Fruit fly (Drosophila melanogaster) whole organism, prepupa: ENCODE results near the gene MESR3.
A peak's percentile ranks its signal among the peaks of the same experiment; 100 is the strongest.

Source experiments
- Blimp-1 ChIP-seq: fragments of 200-800 bp; sonication (Bioruptor generic); optimal IDR thresholded peaks from 3 replicates; lab custom pipeline; 2017; ENCODE audit warnings: missing biosample characterization, missing genetic modification characterization, mild to moderate bottlenecking, moderate library complexity, missing genetic modification reagents
- CG10669 ChIP-seq: fragments of 200-800 bp; sonication (Bioruptor generic); optimal IDR thresholded peaks from 3 replicates; lab custom pipeline; 2018; ENCODE audit warnings: missing biosample characterization, mild to moderate bottlenecking, missing genetic modification characterization, moderate library complexity
- CG11294 ChIP-seq: fragments of 200-800 bp; sonication (Bioruptor generic); IDR thresholded peaks from 2 replicates; pipeline ENCODE4 v1.3.6; 2022; ENCODE audit warnings: missing biosample characterization, missing genetic modification characterization
- CG11762 ChIP-seq: fragments of 200-800 bp; sonication (Bioruptor generic); optimal IDR thresholded peaks from 3 replicates; lab custom pipeline; 2016; ENCODE audit warnings: missing biosample characterization, missing genetic modification characterization; ENCODE audit not compliant: insufficient read depth
- CG11902 ChIP-seq: fragments of 200-800 bp; sonication (Bioruptor generic); optimal IDR thresholded peaks from 3 replicates; lab custom pipeline; 2016; ENCODE audit warnings: missing biosample characterization, missing genetic modification characterization
- CG1621 ChIP-seq: fragments of 200-800 bp; sonication (Bioruptor generic); optimal IDR thresholded peaks from 3 replicates; lab custom pipeline; 2018; ENCODE audit warnings: missing biosample characterization, mild to moderate bottlenecking, missing genetic modification characterization
- CG16779 ChIP-seq: fragments of 200-800 bp; sonication (Bioruptor generic); optimal IDR thresholded peaks from 3 replicates; lab custom pipeline; 2017; ENCODE audit warnings: missing biosample characterization, mild to moderate bottlenecking, missing genetic modification characterization
- CG31627 ChIP-seq: fragments of 200-800 bp; sonication (Bioruptor generic); optimal IDR thresholded peaks from 3 replicates; lab custom pipeline; 2016; ENCODE audit warnings: missing biosample characterization, missing genetic modification characterization
- CG32006 ChIP-seq: fragments of 200-800 bp; sonication (Bioruptor generic); optimal IDR thresholded peaks from 3 replicates; lab custom pipeline; 2017; ENCODE audit warnings: missing biosample characterization, mild to moderate bottlenecking, missing genetic modification characterization
- CG34406 ChIP-seq: fragments of 200-800 bp; sonication (Bioruptor generic); optimal IDR thresholded peaks from 3 replicates; lab custom pipeline; 2016; ENCODE audit warnings: missing biosample characterization, missing genetic modification characterization
- CG3919 ChIP-seq: fragments of 200-800 bp; sonication (Bioruptor generic); optimal IDR thresholded peaks from 3 replicates; lab custom pipeline; 2016; ENCODE audit warnings: missing biosample characterization, missing genetic modification characterization
- CG4318 ChIP-seq: fragments of 200-800 bp; sonication (Bioruptor generic); optimal IDR thresholded peaks from 3 replicates; lab custom pipeline; 2017; ENCODE audit warnings: missing biosample characterization, mild to moderate bottlenecking, missing genetic modification characterization
- CG6163 ChIP-seq: fragments of 200-800 bp; sonication (Bioruptor generic); IDR thresholded peaks from 3 replicates; pipeline ENCODE4 v1.3.6; 2022; ENCODE audit warnings: missing biosample characterization, missing genetic modification characterization
- CG6792 ChIP-seq: fragments of 200-800 bp; sonication (Bioruptor generic); optimal IDR thresholded peaks from 3 replicates; lab custom pipeline; 2016; ENCODE audit warnings: missing biosample characterization, missing genetic modification characterization
- CG6854 ChIP-seq: fragments of 200-800 bp; sonication (Bioruptor generic); optimal IDR thresholded peaks from 2 replicates; lab custom pipeline; 2017; ENCODE audit warnings: missing biosample characterization, mild to moderate bottlenecking, missing genetic modification characterization
- CG7368 ChIP-seq: fragments of 200-800 bp; sonication (Bioruptor generic); optimal IDR thresholded peaks from 3 replicates; lab custom pipeline; 2016; ENCODE audit warnings: missing biosample characterization, missing genetic modification characterization
- CG8119 ChIP-seq: fragments of 200-800 bp; sonication (Bioruptor generic); IDR thresholded peaks from 3 replicates; pipeline ENCODE4 v1.3.6; 2022; ENCODE audit warnings: missing biosample characterization, missing genetic modification characterization
- CG8319 ChIP-seq: fragments of 200-800 bp; sonication (Bioruptor generic); optimal IDR thresholded peaks from 3 replicates; lab custom pipeline; 2016; ENCODE audit warnings: missing biosample characterization, missing genetic modification characterization
- CG8632 ChIP-seq: fragments of 200-800 bp; sonication (Bioruptor generic); optimal IDR thresholded peaks from 3 replicates; lab custom pipeline; 2016; ENCODE audit warnings: missing biosample characterization, missing genetic modification characterization
- CG9139 ChIP-seq: fragments of 200-800 bp; sonication (Bioruptor generic); optimal IDR thresholded peaks from 3 replicates; lab custom pipeline; 2017; ENCODE audit warnings: missing biosample characterization, mild to moderate bottlenecking, missing genetic modification characterization
- Eip75B ChIP-seq: fragments of 200-800 bp; sonication (Bioruptor generic); optimal IDR thresholded peaks from 3 replicates; lab custom pipeline; 2016; ENCODE audit warnings: missing biosample characterization, missing genetic modification characterization
- Eip78C ChIP-seq: fragments of 200-800 bp; sonication (Bioruptor generic); peaks from one replicate; lab custom pipeline; 2016; ENCODE audit warnings: missing biosample characterization, missing genetic modification characterization
- Eip93F ChIP-seq: fragments of 200-800 bp; sonication (Bioruptor generic); optimal IDR thresholded peaks from 2 replicates; lab custom pipeline; 2016; ENCODE audit warnings: missing biosample characterization, mild to moderate bottlenecking, missing genetic modification characterization
- Ets21C ChIP-seq: fragments of 200-800 bp; sonication (Bioruptor generic); optimal IDR thresholded peaks from 3 replicates; lab custom pipeline; 2016; ENCODE audit warnings: missing biosample characterization, missing genetic modification characterization
- Ets96B ChIP-seq: fragments of 200-800 bp; optimal IDR thresholded peaks from 2 replicates; lab custom pipeline; 2019; ENCODE audit warnings: missing biosample characterization, mild to moderate bottlenecking, missing genetic modification characterization, moderate library complexity
- Gug ChIP-seq: fragments of 200-800 bp; sonication (Bioruptor generic); IDR thresholded peaks from 2 replicates; pipeline ENCODE4 v1.3.6; 2022; ENCODE audit warnings: missing biosample characterization, missing genetic modification characterization
- Hr38 ChIP-seq: sonication (Bioruptor generic); optimal IDR thresholded peaks from 2 replicates; lab custom pipeline; 2016; ENCODE audit warnings: missing biosample characterization, missing genetic modification characterization
- Hr39 ChIP-seq: fragments of 200-800 bp; sonication (Bioruptor generic); optimal IDR thresholded peaks from 2 replicates; lab custom pipeline; 2016; ENCODE audit warnings: missing biosample characterization, missing genetic modification characterization
- Hr4 ChIP-seq: fragments of 200-800 bp; sonication (Bioruptor generic); optimal IDR thresholded peaks from 3 replicates; lab custom pipeline; 2016; ENCODE audit warnings: missing biosample characterization, missing genetic modification characterization
- Lpt ChIP-seq: fragments of 200-800 bp; sonication (Bioruptor generic); optimal IDR thresholded peaks from 3 replicates; lab custom pipeline; 2016; ENCODE audit warnings: missing biosample characterization, missing genetic modification characterization
- Met ChIP-seq: fragments of 200-800 bp; sonication (Bioruptor generic); optimal IDR thresholded peaks from 3 replicates; lab custom pipeline; 2016; ENCODE audit warnings: missing biosample characterization, missing genetic modification characterization
- OdsH ChIP-seq: fragments of 200-800 bp; sonication (Bioruptor generic); optimal IDR thresholded peaks from 3 replicates; lab custom pipeline; 2016; ENCODE audit warnings: missing biosample characterization, missing genetic modification characterization
- Smox ChIP-seq: fragments of 200-800 bp; sonication (Bioruptor generic); optimal IDR thresholded peaks from 3 replicates; lab custom pipeline; 2016; ENCODE audit warnings: missing biosample characterization, missing genetic modification characterization
- Sox102F ChIP-seq: fragments of 200-800 bp; sonication (Bioruptor generic); optimal IDR thresholded peaks from 2 replicates; lab custom pipeline; 2016; ENCODE audit warnings: missing biosample characterization, mild to moderate bottlenecking, missing genetic modification characterization
- Sox14 ChIP-seq: fragments of 200-800 bp; sonication (Bioruptor generic); optimal IDR thresholded peaks from 3 replicates; lab custom pipeline; 2016; ENCODE audit warnings: missing biosample characterization, missing genetic modification characterization
- Sox15 ChIP-seq: fragments of 200-800 bp; sonication (Bioruptor generic); optimal IDR thresholded peaks from 3 replicates; lab custom pipeline; 2016; ENCODE audit warnings: missing biosample characterization, missing genetic modification characterization
- acj6 ChIP-seq: fragments of 200-800 bp; sonication (Bioruptor generic); optimal IDR thresholded peaks from 3 replicates; lab custom pipeline; 2016; ENCODE audit warnings: missing biosample characterization, missing genetic modification characterization
- cyc ChIP-seq: fragments of 200-800 bp; sonication (Bioruptor generic); optimal IDR thresholded peaks from 3 replicates; lab custom pipeline; 2016; ENCODE audit warnings: missing biosample characterization, missing genetic modification characterization
- dsx ChIP-seq: fragments of 200-800 bp; optimal IDR thresholded peaks from 3 replicates; lab custom pipeline; 2019; ENCODE audit warnings: missing biosample characterization, mild to moderate bottlenecking, missing genetic modification characterization, moderate library complexity; ENCODE audit not compliant: poor library complexity, severe bottlenecking
- eg ChIP-seq: fragments of 200-800 bp; sonication (Bioruptor generic); IDR thresholded peaks from 3 replicates; pipeline ENCODE4 v1.3.6; 2022; ENCODE audit warnings: missing biosample characterization, missing genetic modification characterization
- esn ChIP-seq: fragments of 200-800 bp; sonication (Bioruptor generic); optimal IDR thresholded peaks from 2 replicates; lab custom pipeline; 2016; ENCODE audit warnings: missing biosample characterization, mild to moderate bottlenecking, missing genetic modification characterization, moderate library complexity
- fd59A ChIP-seq: fragments of 200-800 bp; sonication (Bioruptor generic); optimal IDR thresholded peaks from 2 replicates; lab custom pipeline; 2017; ENCODE audit warnings: missing biosample characterization, mild to moderate bottlenecking, missing genetic modification characterization, missing genetic modification reagents
- fd85E ChIP-seq: fragments of 200-800 bp; sonication (Bioruptor generic); optimal IDR thresholded peaks from 3 replicates; lab custom pipeline; 2016; ENCODE audit warnings: missing biosample characterization, missing genetic modification characterization
- fkh ChIP-seq: fragments of 200-800 bp; sonication (Bioruptor generic); optimal IDR thresholded peaks from 3 replicates; lab custom pipeline; 2017; ENCODE audit warnings: missing biosample characterization, mild to moderate bottlenecking, missing genetic modification characterization, moderate library complexity
- lz ChIP-seq: fragments of 200-800 bp; sonication (Bioruptor generic); optimal IDR thresholded peaks from 3 replicates; lab custom pipeline; 2016; ENCODE audit warnings: missing biosample characterization, missing genetic modification characterization
- net ChIP-seq: fragments of 200-800 bp; sonication (Bioruptor generic); optimal IDR thresholded peaks from 3 replicates; lab custom pipeline; 2016; ENCODE audit warnings: missing biosample characterization, missing genetic modification characterization
- pdm3 ChIP-seq: fragments of 200-800 bp; sonication (Bioruptor generic); optimal IDR thresholded peaks from 3 replicates; lab custom pipeline; 2016; ENCODE audit warnings: missing biosample characterization, missing genetic modification characterization
- salr ChIP-seq, 2 experiments: fragments of 200-800 bp; sonication (Bioruptor generic); optimal IDR thresholded peaks; 3 replicates each; lab custom pipeline; 2016 to 2018; ENCODE audit warnings: missing biosample characterization in 2 of 2, missing genetic modification characterization in 2 of 2, mild to moderate bottlenecking in 1 of 2
- spab ChIP-seq: fragments of 200-800 bp; sonication (Bioruptor generic); optimal IDR thresholded peaks from 2 replicates; lab custom pipeline; 2017; ENCODE audit warnings: missing biosample characterization, mild to moderate bottlenecking, missing genetic modification characterization, missing genetic modification reagents
- svp ChIP-seq: fragments of 200-800 bp; sonication (Bioruptor generic); peaks from one replicate; lab custom pipeline; 2016; ENCODE audit warnings: missing biosample characterization, missing genetic modification characterization
- topi ChIP-seq: fragments of 200-800 bp; sonication (Bioruptor generic); optimal IDR thresholded peaks from 3 replicates; lab custom pipeline; 2016; ENCODE audit warnings: missing biosample characterization, missing genetic modification characterization
- vri ChIP-seq: fragments of 200-800 bp; sonication (Bioruptor generic); optimal IDR thresholded peaks from 3 replicates; lab custom pipeline; 2016; ENCODE audit warnings: missing biosample characterization, mild to moderate bottlenecking, missing genetic modification characterization

MESR3 gene

DNA sequence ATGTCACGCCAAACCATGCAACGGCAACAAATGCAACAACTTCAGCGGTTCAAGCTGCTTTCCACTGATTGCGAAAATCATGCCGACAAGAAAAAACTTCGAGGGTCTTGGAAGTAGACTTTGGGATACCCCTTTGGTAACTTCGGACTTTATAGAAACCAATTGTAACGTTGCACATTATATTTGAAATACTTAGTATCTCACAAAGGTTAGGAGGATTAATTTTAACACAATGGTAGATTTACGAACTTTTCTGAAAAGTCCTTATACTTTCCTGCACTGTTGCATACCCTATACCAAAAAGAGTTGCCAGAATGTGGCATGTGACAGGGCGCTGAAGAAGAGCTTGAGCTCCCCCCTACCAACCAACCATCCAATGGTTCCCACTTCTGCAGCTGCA lies 28.4 kb downstream of the MESR3 start:
- TF ChIP-seq salr (GFP tag; optimal IDR thresholded peaks at IDR 0.05; lab: Kevin White, UChicago) (peak in 1 of 2 experiments; percentile 64), CG6854 (GFP tag; lab: Kevin White, UChicago) (peak; percentile 16), Smox (peak; percentile 71), svp (peak; percentile 88), CG11902 (GFP tag; lab: Kevin White, UChicago) (peak; percentile 58), CG31627 (GFP tag; lab: Kevin White, UChicago) (peak; percentile 75), OdsH (peak; percentile 76), Blimp-1 (GFP tag; lab: Kevin White, UChicago) (peak; percentile 15), CG11294 (no peak), esn (GFP tag; lab: Kevin White, UChicago) (peak; percentile 83), lz (GFP tag; lab: Kevin White, UChicago) (peak; percentile 69), pdm3 (peak; percentile 71), spab (peak; percentile 45), Hr39 (GFP tag; lab: Kevin White, UChicago) (peak; percentile 81), CG8319 (peak; percentile 67), CG3919 (peak; percentile 78), Eip75B (GFP tag; lab: Kevin White, UChicago) (peak; percentile 83), CG7368 (GFP tag; lab: Kevin White, UChicago) (peak; percentile 69), CG32006 (GFP tag; lab: Kevin White, UChicago) (peak; percentile 72), CG16779 (peak; percentile 27), Ets21C (GFP tag; lab: Kevin White, UChicago) (peak; percentile 56), CG6792 (peak; percentile 79), CG10669 (GFP tag; lab: Kevin White, UChicago) (peak; percentile 70), CG9139 (no peak), Gug (GFP tag; lab: Robert Waterston, UW) (peak; percentile 34; the same call in 1 of the 2 replicates), fd59A (GFP tag; lab: Kevin White, UChicago) (peak; percentile 10), net (peak; percentile 72), Hr38 (GFP tag; lab: Kevin White, UChicago) (no peak), dsx (GFP tag; lab: Kevin White, UChicago) (peak; percentile 37), CG11762 (GFP tag; lab: Kevin White, UChicago) (peak; percentile 57), Hr4 (GFP tag; lab: Kevin White, UChicago) (peak; percentile 66), CG8119 (peak; percentile 66; the same call in 2 of the 3 replicates), Eip78C (GFP tag; lab: Kevin White, UChicago) (peak; percentile 92), Sox14 (GFP tag; lab: Kevin White, UChicago) (peak; percentile 70), CG8632 (GFP tag; lab: Kevin White, UChicago) (peak; percentile 59), Sox15 (peak; percentile 49), eg (peak; percentile 56; the same call in 1 of the 3 replicates), Sox102F (GFP tag; lab: Kevin White, UChicago) (peak; percentile 79), CG1621 (peak; percentile 55), Eip93F (GFP tag; lab: Kevin White, UChicago) (peak; percentile 47), cyc (GFP tag; lab: Kevin White, UChicago) (peak; percentile 72), CG34406 (GFP tag; lab: Kevin White, UChicago) (peak; percentile 65), vri (GFP tag; lab: Kevin White, UChicago) (peak; percentile 13), Lpt (GFP tag; lab: Kevin White, UChicago) (peak; percentile 48), fkh (GFP tag; lab: Kevin White, UChicago) (no peak), topi (GFP tag; lab: Kevin White, UChicago) (peak; percentile 71), Met (GFP tag; lab: Kevin White, UChicago) (peak; percentile 74), Ets96B (tag; lab: Kevin White, UChicago) (peak; percentile 70), acj6 (GFP tag; lab: Kevin White, UChicago) (peak; percentile 72), CG6163 (GFP tag; lab: Robert Waterston, UW) (peak; percentile 87), CG4318 (GFP tag; lab: Kevin White, UChicago) (peak; percentile 28), fd85E (GFP tag; lab: Kevin White, UChicago) (no peak)
